Fruit fly (Drosophila melanogaster) whole organism, embryonic: Measurements from ENCODE around the gene Ufd1.

Source experiments
- Abd-B ChIP-seq: fragments of 200-800 bp; sonication (Bioruptor generic); optimal IDR thresholded peaks from 2 replicates; lab custom pipeline; 2018; ENCODE audit warnings: missing biosample characterization, mild to moderate bottlenecking, missing genetic modification characterization, moderate library complexity
- Ada2b ChIP-seq: fragments of 200-800 bp; sonication (Bioruptor generic); IDR thresholded peaks from 2 replicates; pipeline ENCODE4 v1.3.6; 2022; ENCODE audit warnings: missing biosample characterization, missing genetic modification characterization
- Atf6 ChIP-seq: fragments of 200-800 bp; sonication (Bioruptor generic); IDR thresholded peaks from 2 replicates; pipeline ENCODE4 v1.3.6; 2022; ENCODE audit warnings: missing biosample characterization, missing genetic modification characterization
- Awh ChIP-seq: fragments of 200-800 bp; sonication (Bioruptor generic); IDR thresholded peaks from 2 replicates; pipeline ENCODE4, ENCODE4 v1.3.6; 2022; ENCODE audit warnings: missing biosample characterization, missing genetic modification characterization
- Bdp1 ChIP-seq: fragments of 200-800 bp; sonication (Bioruptor generic); optimal IDR thresholded peaks from 3 replicates; lab custom pipeline; 2016; ENCODE audit warnings: missing biosample characterization, missing genetic modification characterization
- CG10565 ChIP-seq: fragments of 200-800 bp; sonication (Bioruptor generic); optimal IDR thresholded peaks from 3 replicates; lab custom pipeline; 2016; ENCODE audit warnings: missing biosample characterization, mild to moderate bottlenecking, missing genetic modification characterization
- CG12071 ChIP-seq: fragments of 200-800 bp; sonication (Bioruptor generic); optimal IDR thresholded peaks from 3 replicates; lab custom pipeline; 2018; ENCODE audit warnings: missing biosample characterization, mild to moderate bottlenecking, missing genetic modification characterization
- CG12659 ChIP-seq: fragments of 200-800 bp; sonication (Bioruptor generic); optimal IDR thresholded peaks from 3 replicates; lab custom pipeline; 2017; ENCODE audit warnings: mild to moderate bottlenecking, missing biosample characterization, missing genetic modification reagents, missing genetic modification characterization
- CG13287 ChIP-seq: fragments of 200-800 bp; sonication (Bioruptor generic); IDR thresholded peaks from 2 replicates; pipeline ENCODE4 v1.3.6; 2022; ENCODE audit warnings: missing biosample characterization, missing genetic modification characterization; ENCODE audit not compliant: partially characterized antibody
- CG13424 ChIP-seq: fragments of 200-800 bp; sonication (Bioruptor generic); optimal IDR thresholded peaks from 2 replicates; lab custom pipeline; 2019; ENCODE audit warnings: missing biosample characterization, mild to moderate bottlenecking, missing genetic modification characterization, moderate library complexity
- CG16815 ChIP-seq: fragments of 200-800 bp; sonication (Bioruptor generic); optimal IDR thresholded peaks from 3 replicates; lab custom pipeline; 2017; ENCODE audit warnings: missing biosample characterization, mild to moderate bottlenecking, missing genetic modification characterization
- CG18011 ChIP-seq: fragments of 200-800 bp; sonication (Bioruptor generic); optimal IDR thresholded peaks from 2 replicates; lab custom pipeline; 2017; ENCODE audit warnings: missing biosample characterization, missing genetic modification characterization, mild to moderate bottlenecking, moderate library complexity, missing genotype
- CG32772 ChIP-seq: fragments of 200-800 bp; sonication (Bioruptor generic); IDR thresholded peaks from 2 replicates; pipeline ENCODE4 v1.3.6; 2022; ENCODE audit warnings: missing biosample characterization, missing genetic modification characterization
- CG34224 ChIP-seq: fragments of 200-800 bp; sonication (Bioruptor generic); IDR thresholded peaks from 3 replicates; pipeline ENCODE4 v1.3.6; 2022; ENCODE audit warnings: missing biosample characterization, missing genetic modification characterization; ENCODE audit not compliant: partially characterized antibody
- CG4404 ChIP-seq: fragments of 200-800 bp; sonication (Bioruptor generic); IDR thresholded peaks from 2 replicates; pipeline ENCODE4 v1.3.6; 2022; ENCODE audit warnings: missing biosample characterization, missing genetic modification characterization
- CG4617 ChIP-seq: fragments of 200-800 bp; sonication (Bioruptor generic); optimal IDR thresholded peaks from 3 replicates; lab custom pipeline; 2016; ENCODE audit warnings: missing biosample characterization, missing genetic modification characterization, borderline replicate concordance
- CG4820 ChIP-seq: fragments of 200-800 bp; sonication (Bioruptor generic); optimal IDR thresholded peaks from 3 replicates; lab custom pipeline; 2016; ENCODE audit warnings: missing biosample characterization, missing genetic modification characterization
- CG6175 ChIP-seq: fragments of 200-800 bp; sonication (Bioruptor generic); IDR thresholded peaks from 3 replicates; pipeline ENCODE4 v1.3.6; 2022; ENCODE audit warnings: missing biosample characterization, missing genetic modification characterization
- CG7357 ChIP-seq: fragments of 200-800 bp; sonication (Bioruptor generic); IDR thresholded peaks from 3 replicates; pipeline ENCODE4 v1.3.6; 2022; ENCODE audit warnings: missing biosample characterization, missing genetic modification characterization
- Dad ChIP-seq: fragments of 200-800 bp; sonication (Bioruptor generic); optimal IDR thresholded peaks from 3 replicates; lab custom pipeline; 2016; ENCODE audit warnings: missing biosample characterization, missing genetic modification characterization
- Dref ChIP-seq: fragments of 200-800 bp; sonication (Bioruptor generic); IDR thresholded peaks from 2 replicates; pipeline ENCODE4 v1.3.6; 2022; ENCODE audit warnings: missing biosample characterization, missing genetic modification characterization
- Eip74EF ChIP-seq, 2 experiments: fragments of 200-800 bp in 1 of 2; fragments of >200 bp in 1 of 2; sonication (Bioruptor generic) in 1 of 2; optimal IDR thresholded peaks; 2 replicates each; lab custom pipeline; 2017 to 2019; ENCODE audit warnings: missing biosample characterization in 2 of 2, missing genetic modification characterization in 2 of 2, mild to moderate bottlenecking in 1 of 2, moderate library complexity in 1 of 2
- Fer1 ChIP-seq: fragments of 200-800 bp; sonication (Bioruptor generic); optimal IDR thresholded peaks from 2 replicates; lab custom pipeline; 2017; ENCODE audit warnings: missing biosample characterization, mild to moderate bottlenecking, missing genetic modification characterization
- Gug ChIP-seq: fragments of 200-800 bp; sonication (Bioruptor generic); IDR thresholded peaks from 4 replicates; pipeline ENCODE4 v1.3.6; 2022; ENCODE audit warnings: missing biosample characterization, missing genetic modification characterization
- HmgD ChIP-seq: fragments of 200-800 bp; sonication (Bioruptor generic); optimal IDR thresholded peaks from 3 replicates; lab custom pipeline; 2016; ENCODE audit warnings: missing biosample characterization, missing genetic modification characterization
- Hmr ChIP-seq: fragments of 200-800 bp; sonication (Bioruptor generic); optimal IDR thresholded peaks from 3 replicates; lab custom pipeline; 2017; ENCODE audit warnings: mild to moderate bottlenecking, missing biosample characterization, missing genetic modification reagents, missing genetic modification characterization
- Hr78 ChIP-seq, 2 experiments: fragments of 200-800 bp in 1 of 2; fragments of >200 bp in 1 of 2; sonication (Bioruptor generic) in 1 of 2; optimal IDR thresholded peaks; 2 replicates each; lab custom pipeline; 2017 to 2019; ENCODE audit warnings: missing biosample characterization in 2 of 2, missing genetic modification characterization in 2 of 2, mild to moderate bottlenecking in 1 of 2, moderate library complexity in 1 of 2
- Lhr ChIP-seq: fragments of 200-800 bp; sonication (Bioruptor generic); optimal IDR thresholded peaks from 3 replicates; lab custom pipeline; 2017; ENCODE audit warnings: mild to moderate bottlenecking, missing biosample characterization, missing genetic modification reagents, missing genetic modification characterization
- NfI ChIP-seq: fragments of 200-800 bp; sonication (Bioruptor generic); optimal IDR thresholded peaks from 3 replicates; lab custom pipeline; 2018; ENCODE audit warnings: missing biosample characterization, mild to moderate bottlenecking, missing genetic modification characterization, moderate library complexity
- Rfx ChIP-seq: fragments of 200-800 bp; sonication (Bioruptor generic); IDR thresholded peaks from 2 replicates; pipeline ENCODE4 v1.3.6; 2022; ENCODE audit warnings: missing biosample characterization, missing genetic modification characterization
- al ChIP-seq: fragments of 200-800 bp; sonication (Bioruptor generic); IDR thresholded peaks from 2 replicates; pipeline ENCODE4 v1.3.6; 2022; ENCODE audit warnings: missing biosample characterization, missing genetic modification characterization
- cg ChIP-seq: fragments of 200-800 bp; sonication (Bioruptor generic); optimal IDR thresholded peaks from 3 replicates; lab custom pipeline; 2019; ENCODE audit warnings: missing biosample characterization, mild to moderate bottlenecking, missing genetic modification characterization, moderate library complexity
- corto ChIP-seq: fragments of 200-800 bp; sonication (Bioruptor generic); optimal IDR thresholded peaks from 2 replicates; lab custom pipeline; 2016; ENCODE audit warnings: missing biosample characterization, mild to moderate bottlenecking, missing genetic modification characterization, moderate library complexity
- cwo ChIP-seq: fragments of 200-800 bp; sonication (Bioruptor generic); optimal IDR thresholded peaks from 3 replicates; lab custom pipeline; 2017; ENCODE audit warnings: missing biosample characterization, missing genetic modification characterization, mild to moderate bottlenecking, moderate library complexity, missing genetic modification reagents
- en ChIP-seq: fragments of 200-800 bp; sonication (Bioruptor generic); optimal IDR thresholded peaks from 2 replicates; lab custom pipeline; 2016; ENCODE audit warnings: missing biosample characterization, missing genetic modification characterization
- grn ChIP-seq: fragments of 200-800 bp; sonication (Bioruptor generic); optimal IDR thresholded peaks from 3 replicates; lab custom pipeline; 2017; ENCODE audit warnings: missing biosample characterization, missing genetic modification characterization
- kay ChIP-seq: fragments of 200-800 bp; sonication (Bioruptor generic); optimal IDR thresholded peaks from 2 replicates; lab custom pipeline; 2016; ENCODE audit warnings: missing biosample characterization, missing genetic modification characterization
- nerfin-1 ChIP-seq: fragments of 200-800 bp; sonication (Bioruptor generic); optimal IDR thresholded peaks from 3 replicates; lab custom pipeline; 2019; ENCODE audit warnings: missing biosample characterization, mild to moderate bottlenecking, missing genetic modification characterization, moderate library complexity
- peb ChIP-seq: fragments of 200-800 bp; sonication (Bioruptor generic); IDR thresholded peaks from 2 replicates; pipeline ENCODE4 v1.3.6; 2022; ENCODE audit warnings: missing biosample characterization, missing genetic modification characterization
- prd ChIP-seq, 3 experiments: fragments of >200 bp in 2 of 3; fragments of 200-800 bp in 1 of 3; sonication (Bioruptor generic) in 1 of 3; optimal IDR thresholded peaks in 2 of 3; IDR thresholded peaks in 1 of 3; 2 replicates in 2 of 3; 3 replicates in 1 of 3; pipeline versions ENCODE4 v1.3.6 to Lab custom; 2017 to 2022; ENCODE audit warnings: missing biosample characterization in 1 of 3, missing genetic modification characterization in 1 of 3
- ranshi ChIP-seq: fragments of 200-800 bp; sonication (Bioruptor generic); IDR thresholded peaks from 2 replicates; pipeline ENCODE4 v1.3.6; 2022; ENCODE audit warnings: missing biosample characterization, missing genetic modification characterization
- sc ChIP-seq, 3 experiments: fragments of >200 bp in 2 of 3; fragments of 200-800 bp in 1 of 3; sonication (Bioruptor generic) in 1 of 3; optimal IDR thresholded peaks; 2 replicates in 2 of 3; 3 replicates in 1 of 3; lab custom pipeline; 2017; ENCODE audit warnings: mild to moderate bottlenecking in 1 of 3, missing biosample characterization in 1 of 3, missing genetic modification characterization in 1 of 3, missing genetic modification reagents in 1 of 3
- trem ChIP-seq: fragments of 200-800 bp; optimal IDR thresholded peaks from 3 replicates; lab custom pipeline; 2019; ENCODE audit warnings: missing biosample characterization, mild to moderate bottlenecking, missing genetic modification characterization, moderate library complexity
- vnd ChIP-seq: fragments of 200-800 bp; sonication (Bioruptor generic); IDR thresholded peaks from 3 replicates; pipeline ENCODE4 v1.3.6; 2022; ENCODE audit warnings: missing biosample characterization, missing genetic modification characterization; ENCODE audit not compliant: partially characterized antibody
- wek ChIP-seq: fragments of 200-800 bp; sonication (Bioruptor generic); optimal IDR thresholded peaks from 3 replicates; lab custom pipeline; 2018; ENCODE audit warnings: missing biosample characterization, mild to moderate bottlenecking, missing genetic modification characterization, moderate library complexity
- z ChIP-seq: fragments of 200-800 bp; sonication (Bioruptor generic); IDR thresholded peaks from 3 replicates; pipeline ENCODE4 v1.3.6; 2022; ENCODE audit warnings: missing biosample characterization, missing genetic modification characterization
- zfh2 ChIP-seq: fragments of 200-800 bp; sonication (Bioruptor generic); optimal IDR thresholded peaks from 2 replicates; lab custom pipeline; 2016; ENCODE audit warnings: missing biosample characterization, missing genetic modification characterization

The Ufd1 gene

DNA sequence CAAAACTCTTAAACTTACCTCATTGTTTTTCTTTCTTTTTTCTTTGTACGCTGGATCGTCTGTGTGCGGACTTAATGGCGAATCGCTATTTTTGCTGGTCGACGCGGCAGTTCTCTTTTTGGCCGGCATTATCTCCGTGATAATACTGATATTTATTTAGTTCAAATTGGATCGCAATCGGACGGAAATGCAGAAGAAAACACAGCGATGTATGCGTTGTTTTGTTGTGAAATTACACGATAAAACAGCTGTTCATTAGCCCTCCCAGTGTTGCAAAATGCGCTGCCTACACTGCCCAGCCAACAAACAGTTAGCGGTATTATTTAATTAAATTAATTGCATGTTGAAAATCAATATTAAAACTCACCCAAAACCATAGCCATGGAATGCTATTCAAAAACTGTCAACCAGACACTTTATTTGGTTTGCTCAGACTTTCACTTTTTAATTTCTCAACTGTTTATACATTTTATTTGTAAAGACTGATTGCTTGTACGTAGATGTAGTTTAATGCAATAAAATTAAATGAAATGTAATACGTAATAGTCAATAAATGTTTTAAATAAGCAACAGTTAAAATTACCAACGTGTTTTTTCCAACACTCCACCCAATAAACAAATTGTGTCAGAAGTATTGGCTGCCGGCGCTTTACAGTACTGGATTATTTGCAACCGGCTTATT lies 24.9 kb downstream of the Ufd1 start, which contains the start of the genes Irbp18 and APP-BP1 (continued):
- TF ChIP-seq CG4820 (GFP tag; lab: Kevin White, UChicago), result peak; percentile 93
- TF ChIP-seq peb, result peak; percentile 83
- peak; percentile 66; the same call in 2 of the 3 replicates for TF ChIP-seq CG7357 (GFP tag; lab: Robert Waterston, UW)
- no peak for TF ChIP-seq vnd (GFP tag; lab: Robert Waterston, UW)
- TF ChIP-seq z (GFP tag; lab: Robert Waterston, UW), result 0 out of 3 replicates have a peak, but pooled peaks have one; percentile 27
- peak; percentile 89 for TF ChIP-seq CG10565
- peak; percentile 89 for TF ChIP-seq al (GFP tag; lab: Robert Waterston, UW)
- no peak for TF ChIP-seq prd (optimal IDR thresholded peaks at IDR 0.05; lab: Kevin White, UChicago)
- peak; percentile 89 for TF ChIP-seq prd (GFP tag; IDR thresholded peaks at IDR 0.05; lab: Robert Waterston, UW)
- no peak for TF ChIP-seq Dref
- TF ChIP-seq nerfin-1 (tag; lab: Kevin White, UChicago), result peak; percentile 87
- TF ChIP-seq zfh2 (GFP tag; lab: Kevin White, UChicago), result peak; percentile 96
- peak; percentile 76 for TF ChIP-seq corto (GFP tag; lab: Kevin White, UChicago)
- peak; percentile 87 for TF ChIP-seq Ada2b (GFP tag; lab: Robert Waterston, UW)
- peak; percentile 86 for TF ChIP-seq CG32772 (GFP tag; lab: Robert Waterston, UW)
- TF ChIP-seq Atf6 (GFP tag; lab: Robert Waterston, UW), result peak; percentile 89
- TF ChIP-seq CG6175 (GFP tag; lab: Robert Waterston, UW), result peak; percentile 61; the same call in 1 of the 3 replicates
- TF ChIP-seq Hmr (GFP tag; lab: Kevin White, UChicago), result peak; percentile 96
- peak; percentile 88 for TF ChIP-seq CG18011 (GFP tag; lab: Kevin White, UChicago)
- peak; percentile 22 for TF ChIP-seq cg (GFP tag; lab: Kevin White, UChicago)
- TF ChIP-seq Hr78 (GFP tag; optimal IDR thresholded peaks at IDR 0.05; lab: Kevin White, UChicago), result peak in 1 of 2 experiments; percentile 54
- TF ChIP-seq Bdp1, result peak; percentile 90
- peak; percentile 83 for TF ChIP-seq CG12071 (GFP tag; lab: Kevin White, UChicago)
- peak; percentile 90 for TF ChIP-seq CG13424 (tag; lab: Kevin White, UChicago)
- peak; percentile 93 for TF ChIP-seq CG4617 (GFP tag; lab: Kevin White, UChicago)
- TF ChIP-seq Lhr (GFP tag; lab: Kevin White, UChicago), result peak; percentile 84
- peak; percentile 61 for TF ChIP-seq HmgD (GFP tag; lab: Kevin White, UChicago)
- TF ChIP-seq ranshi (GFP tag; lab: Robert Waterston, UW), result peak; percentile 87
- peak; percentile 97 for TF ChIP-seq CG12659
- peak; percentile 93 for TF ChIP-seq kay (GFP tag; lab: Kevin White, UChicago)
- TF ChIP-seq Abd-B (GFP tag; lab: Kevin White, UChicago), result peak; percentile 94
- peak; percentile 93 for TF ChIP-seq CG16815
- peak; percentile 94 for TF ChIP-seq Dad (GFP tag; lab: Kevin White, UChicago)
- TF ChIP-seq Fer1 (GFP tag; lab: Kevin White, UChicago), result peak; percentile 94
- TF ChIP-seq cwo (GFP tag; lab: Kevin White, UChicago), result peak; percentile 90
- TF ChIP-seq grn (GFP tag; lab: Kevin White, UChicago), result peak; percentile 66
- peak; percentile 83 for TF ChIP-seq en (GFP tag; lab: Kevin White, UChicago)
- peak; percentile 70 for TF ChIP-seq wek (GFP tag; lab: Kevin White, UChicago)
- TF ChIP-seq Eip74EF (GFP tag; optimal IDR thresholded peaks at IDR 0.05; lab: Kevin White, UChicago), result peak in 1 of 2 experiments; percentile 84
- peak; percentile 73; the same call in 1 of the 2 replicates for TF ChIP-seq Awh (GFP tag; lab: Robert Waterston, UW)
- TF ChIP-seq CG13287, result no peak
- peak; percentile 84 for TF ChIP-seq Gug (GFP tag; lab: Robert Waterston, UW)
- TF ChIP-seq sc (optimal IDR thresholded peaks at IDR 0.05; lab: Kevin White, UChicago), result no peak
- peak; percentile 90 for TF ChIP-seq sc (GFP tag; optimal IDR thresholded peaks at IDR 0.05; lab: Kevin White, UChicago)
- peak; percentile 73 for TF ChIP-seq CG4404 (GFP tag; lab: Robert Waterston, UW)
- peak; percentile 95 for TF ChIP-seq NfI (GFP tag; lab: Kevin White, UChicago)
- peak; percentile 90 for TF ChIP-seq Rfx (GFP tag; lab: Robert Waterston, UW)
- peak; percentile 84 for TF ChIP-seq trem
- TF ChIP-seq CG34224, result no peak
